Worm (Caenorhabditis elegans): Measurements from ENCODE around the gene kvs-4.

kvs-4 gene

DNA sequence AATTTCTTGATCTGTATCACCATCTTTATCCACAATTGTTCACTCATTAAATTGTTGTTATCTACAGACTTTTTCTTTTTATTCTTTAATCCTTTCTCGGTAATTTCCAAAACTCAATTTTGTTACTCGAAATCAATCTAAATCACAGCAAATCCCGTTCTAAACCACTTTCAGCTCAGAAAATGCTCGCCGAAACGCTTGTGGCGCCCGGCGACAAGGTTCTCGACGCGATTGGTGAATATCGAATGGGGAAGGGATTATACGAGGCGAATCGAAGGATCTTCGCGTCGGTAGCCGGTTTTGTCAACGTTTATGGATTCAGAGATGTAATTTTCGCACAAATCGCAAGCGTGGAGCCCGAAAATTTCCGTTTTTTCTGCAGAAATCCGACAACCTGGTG lies 3.5 kb upstream of the kvs-4 start, which contains the start of gene exos-1 (continued):
- TF ChIP-seq B0019.2 (GFP tag; conservative IDR thresholded peaks at IDR 0.05) (no peak), lag-1 (GFP tag; IDR thresholded peaks at IDR 0.05) (no peak), lin-35 (GFP tag; optimal IDR thresholded peaks at IDR 0.05) (no peak), lin-54 (GFP tag; optimal IDR thresholded peaks at IDR 0.05) (peak; percentile 37), Y53F4B.3 (GFP tag; IDR thresholded peaks at IDR 0.05) (no peak), ets-4 (GFP tag; optimal IDR thresholded peaks at IDR 0.05) (no peak), T07F8.4 (tag; optimal IDR thresholded peaks at IDR 0.05) (no peak), sdz-38 (tag; optimal IDR thresholded peaks at IDR 0.05) (no peak), mcd-1 (GFP tag; IDR thresholded peaks at IDR 0.05) (peak; percentile 50), lin-26 (GFP tag; IDR thresholded peaks at IDR 0.05) (peak; percentile 56; the same call in 1 of the 2 replicates), tlf-1 (GFP tag; optimal IDR thresholded peaks at IDR 0.05) (peak; percentile 11), hsf-1 (GFP tag; IDR thresholded peaks at IDR 0.05) (no peak)

DNA sequence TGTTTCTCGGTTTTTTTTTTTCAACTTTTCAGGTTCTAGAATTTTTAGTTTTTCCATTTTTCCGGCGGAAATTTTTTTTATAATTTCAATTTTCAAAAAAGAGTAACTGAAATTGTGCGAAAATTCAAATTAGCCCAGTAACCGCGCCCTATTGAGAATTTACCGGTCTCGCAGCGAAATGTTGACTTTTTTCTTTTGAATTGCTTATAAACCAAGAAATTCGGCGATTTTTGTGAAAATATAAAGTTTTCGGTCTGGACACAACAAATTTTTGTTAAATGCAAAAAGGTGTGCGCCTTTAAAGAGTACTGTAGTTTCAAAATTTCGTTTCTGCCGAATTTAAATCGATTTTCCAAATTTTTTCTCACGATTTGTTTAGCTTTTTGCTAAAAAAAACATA lies 1.8 kb upstream of the kvs-4 start:
- TF ChIP-seq K11D2.4 (GFP tag; IDR thresholded peaks at IDR 0.05) (no peak), madf-3 (GFP tag; IDR thresholded peaks at IDR 0.05) (no peak), hrde-1 (tag; optimal IDR thresholded peaks at IDR 0.05; ENCODE audit: borderline replicate concordance) (peak; percentile 14), Y53G8AR.9 (GFP tag; conservative IDR thresholded peaks at IDR 0.05) (0 out of 2 replicates have a peak, but pooled peaks have one; percentile 35), madf-6 (GFP tag; IDR thresholded peaks at IDR 0.05) (peak; percentile 47; the same call in 1 of the 2 replicates), xnd-1 (tag; optimal IDR thresholded peaks at IDR 0.05) (no peak), F33H1.4 (GFP tag; IDR thresholded peaks at IDR 0.05) (0 out of 2 replicates have a peak, but pooled peaks have one; percentile 6), gei-17 (GFP tag; optimal IDR thresholded peaks at IDR 0.05) (no peak)

- TF ChIP-seq F49E8.2 (tag; optimal IDR thresholded peaks at IDR 0.05; ENCODE audit: insufficient read depth), result no peak
- TF ChIP-seq dpl-1 (GFP tag; optimal IDR thresholded peaks at IDR 0.05), result no peak
- no peak for TF ChIP-seq lin-26 (GFP tag; IDR thresholded peaks at IDR 0.05)
- no peak for TF ChIP-seq B0261.1 (tag; optimal IDR thresholded peaks at IDR 0.05)
- TF ChIP-seq nfya-1 (tag; optimal IDR thresholded peaks at IDR 0.05; ENCODE audit: borderline replicate concordance, insufficient read depth), result no peak
- no peak for TF ChIP-seq tbx-9 (tag; optimal IDR thresholded peaks at IDR 0.05; ENCODE audit: borderline replicate concordance)
- no peak for TF ChIP-seq B0336.3 (GFP tag; IDR thresholded peaks at IDR 0.05)
- no peak for TF ChIP-seq hmg-20 (GFP tag; IDR thresholded peaks at IDR 0.05)
- TF ChIP-seq nhr-27 (tag; optimal IDR thresholded peaks at IDR 0.05), result no peak
- no peak for TF ChIP-seq somi-1 (GFP tag; optimal IDR thresholded peaks at IDR 0.05)
- TF ChIP-seq akir-1 (GFP tag; optimal IDR thresholded peaks at IDR 0.05), result no peak
- no peak for TF ChIP-seq B0035.1 (tag; optimal IDR thresholded peaks at IDR 0.05)
- no peak for TF ChIP-seq lir-1 (GFP tag; conservative IDR thresholded peaks at IDR 0.05)
- no peak for TF ChIP-seq ccch-3 (GFP tag; optimal IDR thresholded peaks at IDR 0.05)
- TF ChIP-seq snpc-1.3 (tag; optimal IDR thresholded peaks at IDR 0.05; ENCODE audit: insufficient read depth), result no peak
- TF ChIP-seq bed-2 (GFP tag; IDR thresholded peaks at IDR 0.05), result no peak
- TF ChIP-seq sdz-38 (tag; optimal IDR thresholded peaks at IDR 0.05), result no peak
- TF ChIP-seq F57A8.1 (GFP tag; optimal IDR thresholded peaks at IDR 0.05), result no peak
- no peak for TF ChIP-seq ceh-91 (GFP tag; IDR thresholded peaks at IDR 0.05)
These were observed 9.9 kb downstream of the kvs-4 start for ce11 chrIII:11022278-11022677.
